Fruit fly (Drosophila melanogaster): ENCODE measurements around the gene Blos2.

Gene Blos2

dm6 chr3L:11093046-11093520 is 31.7 kb downstream of the Blos2 start, which contains the start of gene JIL-1 (continued):
- TF ChIP-seq ttk (GFP tag; IDR thresholded peaks at IDR 0.05) (peak; percentile 37; the same call in 1 of the 2 replicates), Xbp1 (GFP tag; optimal IDR thresholded peaks at IDR 0.05) (peak; percentile 76), CTCF (GFP tag; optimal IDR thresholded peaks at IDR 0.05) (no peak), CG14667 (GFP tag; IDR thresholded peaks at IDR 0.05) (peak; percentile 41; the same call in 1 of the 2 replicates), Ravus (GFP tag; IDR thresholded peaks at IDR 0.05) (no peak), gce (GFP tag; IDR thresholded peaks at IDR 0.05) (no peak), CrebB (tag; optimal IDR thresholded peaks at IDR 0.05) (no peak), br (optimal IDR thresholded peaks at IDR 0.05) (no peak), Fer3 (tag; optimal IDR thresholded peaks at IDR 0.05) (peak; percentile 54), Myb (GFP tag; optimal IDR thresholded peaks at IDR 0.05) (peak; percentile 31), CG17359 (tag; optimal IDR thresholded peaks at IDR 0.05) (peak; percentile 62), fd102C (GFP tag; optimal IDR thresholded peaks at IDR 0.05) (no peak), CG13624 (GFP tag; optimal IDR thresholded peaks at IDR 0.05) (peak; percentile 46), CG15696 (tag; optimal IDR thresholded peaks at IDR 0.05) (peak; percentile 18), CG3838 (GFP tag; optimal IDR thresholded peaks at IDR 0.05) (no peak), kni (GFP tag; optimal IDR thresholded peaks at IDR 0.05) (no peak), pfk (GFP tag; optimal IDR thresholded peaks at IDR 0.05) (no peak), CG13894 (tag; optimal IDR thresholded peaks at IDR 0.05) (peak; percentile 31), CG15269 (tag; optimal IDR thresholded peaks at IDR 0.05) (peak; percentile 57), Sry-β (GFP tag; optimal IDR thresholded peaks at IDR 0.05) (peak; percentile 4), abd-A (tag; optimal IDR thresholded peaks at IDR 0.05) (peak; percentile 28), sc (optimal IDR thresholded peaks at IDR 0.05) (no peak), sc (GFP tag; optimal IDR thresholded peaks at IDR 0.05) (no peak), CG4404 (GFP tag; IDR thresholded peaks at IDR 0.05) (peak; percentile 54; the same call in 1 of the 2 replicates), tio (GFP tag; optimal IDR thresholded peaks at IDR 0.05) (no peak), Lpt (GFP tag; optimal IDR thresholded peaks at IDR 0.05) (no peak), nom (GFP tag; optimal IDR thresholded peaks at IDR 0.05) (no peak), CG33213 (GFP tag; optimal IDR thresholded peaks at IDR 0.05) (peak; percentile 58), pros (GFP tag; optimal IDR thresholded peaks at IDR 0.05) (no peak), trh (GFP tag; optimal IDR thresholded peaks at IDR 0.05) (peak; percentile 8), sisA (GFP tag; IDR thresholded peaks at IDR 0.05) (peak; percentile 79), chn (GFP tag; optimal IDR thresholded peaks at IDR 0.05) (peak; percentile 50), CG9437 (GFP tag; optimal IDR thresholded peaks at IDR 0.05) (peak; percentile 30), lola (GFP tag; optimal IDR thresholded peaks at IDR 0.05) (peak in 1 of 3 experiments; percentile 30), CG43689 (GFP tag; IDR thresholded peaks at IDR 0.05) (0 out of 2 replicates have a peak, but pooled peaks have one; percentile 31), CG2199 (GFP tag; IDR thresholded peaks at IDR 0.05) (0 out of 3 replicates have a peak, but pooled peaks have one; percentile 26), CG5245 (GFP tag; optimal IDR thresholded peaks at IDR 0.05) (peak; percentile 40), CG10321 (GFP tag; IDR thresholded peaks at IDR 0.05) (no peak), CG11247 (GFP tag; IDR thresholded peaks at IDR 0.05) (peak; percentile 83), Dip2 (GFP tag; IDR thresholded peaks at IDR 0.05) (no peak), Rfx (GFP tag; IDR thresholded peaks at IDR 0.05) (peak; percentile 94), unc-4 (GFP tag; IDR thresholded peaks at IDR 0.05; ENCODE audit: partially characterized antibody) (peak; percentile 87), CG31388 (GFP tag; optimal IDR thresholded peaks at IDR 0.05) (no peak), en (GFP tag; optimal IDR thresholded peaks at IDR 0.05) (no peak), tap (tag; optimal IDR thresholded peaks at IDR 0.05) (no peak), CG2712 (tag; optimal IDR thresholded peaks at IDR 0.05) (peak; percentile 44), CG10147 (GFP tag; optimal IDR thresholded peaks at IDR 0.05) (peak; percentile 53), CG17568 (GFP tag; optimal IDR thresholded peaks at IDR 0.05) (peak; percentile 25), Oli (tag; optimal IDR thresholded peaks at IDR 0.05) (peak; percentile 35), PHDP (tag; optimal IDR thresholded peaks at IDR 0.05) (peak; percentile 43), fd64A (GFP tag; optimal IDR thresholded peaks at IDR 0.05) (no peak), E2f2 (GFP tag; IDR thresholded peaks at IDR 0.05) (peak; percentile 49)
